Fruit fly (Drosophila melanogaster) whole organism, prepupa: ENCODE data around the gene CG32982.

Source experiments
- Blimp-1 ChIP-seq: fragments of 200-800 bp; sonication (Bioruptor generic); optimal IDR thresholded peaks from 3 replicates; lab custom pipeline; 2017; ENCODE audit warnings: missing biosample characterization, missing genetic modification characterization, mild to moderate bottlenecking, moderate library complexity, missing genetic modification reagents
- CG10631 ChIP-seq: fragments of 200-800 bp; sonication (Bioruptor generic); optimal IDR thresholded peaks from 2 replicates; lab custom pipeline; 2016; ENCODE audit warnings: missing biosample characterization, missing genetic modification characterization
- CG10669 ChIP-seq: fragments of 200-800 bp; sonication (Bioruptor generic); optimal IDR thresholded peaks from 3 replicates; lab custom pipeline; 2018; ENCODE audit warnings: missing biosample characterization, mild to moderate bottlenecking, missing genetic modification characterization, moderate library complexity
- CG11294 ChIP-seq: fragments of 200-800 bp; sonication (Bioruptor generic); IDR thresholded peaks from 2 replicates; pipeline ENCODE4 v1.3.6; 2022; ENCODE audit warnings: missing biosample characterization, missing genetic modification characterization
- CG11762 ChIP-seq: fragments of 200-800 bp; sonication (Bioruptor generic); optimal IDR thresholded peaks from 3 replicates; lab custom pipeline; 2016; ENCODE audit warnings: missing biosample characterization, missing genetic modification characterization; ENCODE audit not compliant: insufficient read depth
- CG11902 ChIP-seq: fragments of 200-800 bp; sonication (Bioruptor generic); optimal IDR thresholded peaks from 3 replicates; lab custom pipeline; 2016; ENCODE audit warnings: missing biosample characterization, missing genetic modification characterization
- CG1621 ChIP-seq: fragments of 200-800 bp; sonication (Bioruptor generic); optimal IDR thresholded peaks from 3 replicates; lab custom pipeline; 2018; ENCODE audit warnings: missing biosample characterization, mild to moderate bottlenecking, missing genetic modification characterization
- CG3032 ChIP-seq: fragments of 200-800 bp; optimal IDR thresholded peaks from 2 replicates; lab custom pipeline; 2019; ENCODE audit warnings: missing biosample characterization, mild to moderate bottlenecking, missing genetic modification characterization, moderate library complexity
- CG34406 ChIP-seq: fragments of 200-800 bp; sonication (Bioruptor generic); optimal IDR thresholded peaks from 3 replicates; lab custom pipeline; 2016; ENCODE audit warnings: missing biosample characterization, missing genetic modification characterization
- CG3919 ChIP-seq: fragments of 200-800 bp; sonication (Bioruptor generic); optimal IDR thresholded peaks from 3 replicates; lab custom pipeline; 2016; ENCODE audit warnings: missing biosample characterization, missing genetic modification characterization
- CG4318 ChIP-seq: fragments of 200-800 bp; sonication (Bioruptor generic); optimal IDR thresholded peaks from 3 replicates; lab custom pipeline; 2017; ENCODE audit warnings: missing biosample characterization, mild to moderate bottlenecking, missing genetic modification characterization
- CG6163 ChIP-seq: fragments of 200-800 bp; sonication (Bioruptor generic); IDR thresholded peaks from 3 replicates; pipeline ENCODE4 v1.3.6; 2022; ENCODE audit warnings: missing biosample characterization, missing genetic modification characterization
- CG6276 ChIP-seq: fragments of 200-800 bp; sonication (Bioruptor generic); optimal IDR thresholded peaks from 2 replicates; lab custom pipeline; 2017; ENCODE audit warnings: missing biosample characterization, mild to moderate bottlenecking, missing genetic modification characterization
- CG6792 ChIP-seq: fragments of 200-800 bp; sonication (Bioruptor generic); optimal IDR thresholded peaks from 3 replicates; lab custom pipeline; 2016; ENCODE audit warnings: missing biosample characterization, missing genetic modification characterization
- CG6808 ChIP-seq: fragments of 200-800 bp; sonication (Bioruptor generic); optimal IDR thresholded peaks from 3 replicates; lab custom pipeline; 2017; ENCODE audit warnings: missing biosample characterization, missing genetic modification characterization, mild to moderate bottlenecking, moderate library complexity, missing genetic modification reagents
- CG6854 ChIP-seq: fragments of 200-800 bp; sonication (Bioruptor generic); optimal IDR thresholded peaks from 2 replicates; lab custom pipeline; 2017; ENCODE audit warnings: missing biosample characterization, mild to moderate bottlenecking, missing genetic modification characterization
- CG8119 ChIP-seq: fragments of 200-800 bp; sonication (Bioruptor generic); IDR thresholded peaks from 3 replicates; pipeline ENCODE4 v1.3.6; 2022; ENCODE audit warnings: missing biosample characterization, missing genetic modification characterization
- CG8632 ChIP-seq: fragments of 200-800 bp; sonication (Bioruptor generic); optimal IDR thresholded peaks from 3 replicates; lab custom pipeline; 2016; ENCODE audit warnings: missing biosample characterization, missing genetic modification characterization
- CG9139 ChIP-seq: fragments of 200-800 bp; sonication (Bioruptor generic); optimal IDR thresholded peaks from 3 replicates; lab custom pipeline; 2017; ENCODE audit warnings: missing biosample characterization, mild to moderate bottlenecking, missing genetic modification characterization
- Eip75B ChIP-seq: fragments of 200-800 bp; sonication (Bioruptor generic); optimal IDR thresholded peaks from 3 replicates; lab custom pipeline; 2016; ENCODE audit warnings: missing biosample characterization, missing genetic modification characterization
- Eip78C ChIP-seq: fragments of 200-800 bp; sonication (Bioruptor generic); peaks from one replicate; lab custom pipeline; 2016; ENCODE audit warnings: missing biosample characterization, missing genetic modification characterization
- Eip93F ChIP-seq: fragments of 200-800 bp; sonication (Bioruptor generic); optimal IDR thresholded peaks from 2 replicates; lab custom pipeline; 2016; ENCODE audit warnings: missing biosample characterization, mild to moderate bottlenecking, missing genetic modification characterization
- Ets21C ChIP-seq: fragments of 200-800 bp; sonication (Bioruptor generic); optimal IDR thresholded peaks from 3 replicates; lab custom pipeline; 2016; ENCODE audit warnings: missing biosample characterization, missing genetic modification characterization
- Ets96B ChIP-seq: fragments of 200-800 bp; optimal IDR thresholded peaks from 2 replicates; lab custom pipeline; 2019; ENCODE audit warnings: missing biosample characterization, mild to moderate bottlenecking, missing genetic modification characterization, moderate library complexity
- Gug ChIP-seq: fragments of 200-800 bp; sonication (Bioruptor generic); IDR thresholded peaks from 2 replicates; pipeline ENCODE4 v1.3.6; 2022; ENCODE audit warnings: missing biosample characterization, missing genetic modification characterization
- Hr38 ChIP-seq: sonication (Bioruptor generic); optimal IDR thresholded peaks from 2 replicates; lab custom pipeline; 2016; ENCODE audit warnings: missing biosample characterization, missing genetic modification characterization
- Hr4 ChIP-seq: fragments of 200-800 bp; sonication (Bioruptor generic); optimal IDR thresholded peaks from 3 replicates; lab custom pipeline; 2016; ENCODE audit warnings: missing biosample characterization, missing genetic modification characterization
- Lpt ChIP-seq: fragments of 200-800 bp; sonication (Bioruptor generic); optimal IDR thresholded peaks from 3 replicates; lab custom pipeline; 2016; ENCODE audit warnings: missing biosample characterization, missing genetic modification characterization
- Met ChIP-seq: fragments of 200-800 bp; sonication (Bioruptor generic); optimal IDR thresholded peaks from 3 replicates; lab custom pipeline; 2016; ENCODE audit warnings: missing biosample characterization, missing genetic modification characterization
- OdsH ChIP-seq: fragments of 200-800 bp; sonication (Bioruptor generic); optimal IDR thresholded peaks from 3 replicates; lab custom pipeline; 2016; ENCODE audit warnings: missing biosample characterization, missing genetic modification characterization
- Smox ChIP-seq: fragments of 200-800 bp; sonication (Bioruptor generic); optimal IDR thresholded peaks from 3 replicates; lab custom pipeline; 2016; ENCODE audit warnings: missing biosample characterization, missing genetic modification characterization
- Sox102F ChIP-seq: fragments of 200-800 bp; sonication (Bioruptor generic); optimal IDR thresholded peaks from 2 replicates; lab custom pipeline; 2016; ENCODE audit warnings: missing biosample characterization, mild to moderate bottlenecking, missing genetic modification characterization
- Sox15 ChIP-seq: fragments of 200-800 bp; sonication (Bioruptor generic); optimal IDR thresholded peaks from 3 replicates; lab custom pipeline; 2016; ENCODE audit warnings: missing biosample characterization, missing genetic modification characterization
- achi ChIP-seq: fragments of 200-800 bp; sonication (Bioruptor generic); optimal IDR thresholded peaks from 3 replicates; lab custom pipeline; 2016; ENCODE audit warnings: missing biosample characterization, missing genetic modification characterization
- acj6 ChIP-seq: fragments of 200-800 bp; sonication (Bioruptor generic); optimal IDR thresholded peaks from 3 replicates; lab custom pipeline; 2016; ENCODE audit warnings: missing biosample characterization, missing genetic modification characterization
- dsx ChIP-seq: fragments of 200-800 bp; optimal IDR thresholded peaks from 3 replicates; lab custom pipeline; 2019; ENCODE audit warnings: missing biosample characterization, mild to moderate bottlenecking, missing genetic modification characterization, moderate library complexity; ENCODE audit not compliant: poor library complexity, severe bottlenecking
- eg ChIP-seq: fragments of 200-800 bp; sonication (Bioruptor generic); IDR thresholded peaks from 3 replicates; pipeline ENCODE4 v1.3.6; 2022; ENCODE audit warnings: missing biosample characterization, missing genetic modification characterization
- fd85E ChIP-seq: fragments of 200-800 bp; sonication (Bioruptor generic); optimal IDR thresholded peaks from 3 replicates; lab custom pipeline; 2016; ENCODE audit warnings: missing biosample characterization, missing genetic modification characterization
- fkh ChIP-seq: fragments of 200-800 bp; sonication (Bioruptor generic); optimal IDR thresholded peaks from 3 replicates; lab custom pipeline; 2017; ENCODE audit warnings: missing biosample characterization, mild to moderate bottlenecking, missing genetic modification characterization, moderate library complexity
- net ChIP-seq: fragments of 200-800 bp; sonication (Bioruptor generic); optimal IDR thresholded peaks from 3 replicates; lab custom pipeline; 2016; ENCODE audit warnings: missing biosample characterization, missing genetic modification characterization
- pdm3 ChIP-seq: fragments of 200-800 bp; sonication (Bioruptor generic); optimal IDR thresholded peaks from 3 replicates; lab custom pipeline; 2016; ENCODE audit warnings: missing biosample characterization, missing genetic modification characterization
- salr ChIP-seq, 2 experiments: fragments of 200-800 bp; sonication (Bioruptor generic); optimal IDR thresholded peaks; 3 replicates each; lab custom pipeline; 2016 to 2018; ENCODE audit warnings: missing biosample characterization in 2 of 2, missing genetic modification characterization in 2 of 2, mild to moderate bottlenecking in 1 of 2
- spab ChIP-seq: fragments of 200-800 bp; sonication (Bioruptor generic); optimal IDR thresholded peaks from 2 replicates; lab custom pipeline; 2017; ENCODE audit warnings: missing biosample characterization, mild to moderate bottlenecking, missing genetic modification characterization, missing genetic modification reagents
- ss ChIP-seq, 2 experiments: fragments of 200-800 bp; sonication (Bioruptor generic); optimal IDR thresholded peaks; 2 replicates in 1 of 2; 3 replicates in 1 of 2; lab custom pipeline; 2017 to 2018; ENCODE audit warnings: mild to moderate bottlenecking in 2 of 2, missing biosample characterization in 2 of 2, missing genetic modification characterization in 2 of 2, moderate library complexity in 1 of 2
- svp ChIP-seq: fragments of 200-800 bp; sonication (Bioruptor generic); peaks from one replicate; lab custom pipeline; 2016; ENCODE audit warnings: missing biosample characterization, missing genetic modification characterization
- topi ChIP-seq: fragments of 200-800 bp; sonication (Bioruptor generic); optimal IDR thresholded peaks from 3 replicates; lab custom pipeline; 2016; ENCODE audit warnings: missing biosample characterization, missing genetic modification characterization
- vri ChIP-seq: fragments of 200-800 bp; sonication (Bioruptor generic); optimal IDR thresholded peaks from 3 replicates; lab custom pipeline; 2016; ENCODE audit warnings: missing biosample characterization, mild to moderate bottlenecking, missing genetic modification characterization

Gene CG32982

dm6 chr2L:9173857-9174593, 48.5 kb downstream of the CG32982 start:
- TF ChIP-seq eg (GFP tag; lab: Robert Waterston, UW), result peak; percentile 46; the same call in 1 of the 3 replicates
- 0 out of 3 replicates have a peak, but pooled peaks have one; percentile 24 for TF ChIP-seq CG8119 (GFP tag; lab: Robert Waterston, UW)
- no peak for TF ChIP-seq CG6792 (GFP tag; lab: Kevin White, UChicago)
- TF ChIP-seq CG9139, result no peak
- no peak for TF ChIP-seq OdsH (GFP tag; lab: Kevin White, UChicago)
- no peak for TF ChIP-seq Gug (GFP tag; lab: Robert Waterston, UW)
- no peak for TF ChIP-seq CG6163 (GFP tag; lab: Robert Waterston, UW)
- TF ChIP-seq CG34406 (GFP tag; lab: Kevin White, UChicago), result no peak
- no peak for TF ChIP-seq Ets96B (tag; lab: Kevin White, UChicago)
- TF ChIP-seq CG10669, result no peak
- TF ChIP-seq CG10631 (GFP tag; lab: Kevin White, UChicago), result no peak
- peak; percentile 32 for TF ChIP-seq CG6276 (GFP tag; lab: Kevin White, UChicago)

dm6 chr2L:9175172-9175571, 49.6 kb downstream of the CG32982 start:
- peak; percentile 94 for TF ChIP-seq CG6276 (GFP tag; lab: Kevin White, UChicago)
- peak; percentile 61 for TF ChIP-seq Ets96B (tag; lab: Kevin White, UChicago)
- no peak for TF ChIP-seq Blimp-1
- peak; percentile 49 for TF ChIP-seq fkh
- no peak for TF ChIP-seq CG4318 (GFP tag; lab: Kevin White, UChicago)
- peak; percentile 4 for TF ChIP-seq CG3919 (GFP tag; lab: Kevin White, UChicago)
- no peak for TF ChIP-seq Sox15 (GFP tag; lab: Kevin White, UChicago)
- TF ChIP-seq acj6 (GFP tag; lab: Kevin White, UChicago), result no peak
- TF ChIP-seq salr (GFP tag; optimal IDR thresholded peaks at IDR 0.05; lab: Kevin White, UChicago), result peak in 1 of 2 experiments; percentile 31
- TF ChIP-seq CG11762 (GFP tag; lab: Kevin White, UChicago), result no peak
- TF ChIP-seq svp (GFP tag; lab: Kevin White, UChicago), result no peak
- TF ChIP-seq Sox102F (GFP tag; lab: Kevin White, UChicago), result peak; percentile 70
- TF ChIP-seq dsx (GFP tag; lab: Kevin White, UChicago), result peak; percentile 52
- peak; percentile 95 for TF ChIP-seq Eip93F
- TF ChIP-seq Hr4 (GFP tag; lab: Kevin White, UChicago), result peak; percentile 24
- TF ChIP-seq Smox (GFP tag; lab: Kevin White, UChicago), result no peak
- peak; percentile 59 for TF ChIP-seq Lpt (GFP tag; lab: Kevin White, UChicago)
- peak; percentile 73 for TF ChIP-seq net (GFP tag; lab: Kevin White, UChicago)
- peak; percentile 70 to 76 for TF ChIP-seq ss (GFP tag; optimal IDR thresholded peaks at IDR 0.05; lab: Kevin White, UChicago)
- TF ChIP-seq CG10669, result peak; percentile 28
- TF ChIP-seq spab (GFP tag; lab: Kevin White, UChicago), result peak; percentile 13
- no peak for TF ChIP-seq Eip75B
- peak; percentile 74 for TF ChIP-seq fd85E
- no peak for TF ChIP-seq Hr38 (GFP tag; lab: Kevin White, UChicago)
- peak; percentile 67 for TF ChIP-seq CG6808 (GFP tag; lab: Kevin White, UChicago)
- peak; percentile 28 for TF ChIP-seq achi (GFP tag; lab: Kevin White, UChicago)
- TF ChIP-seq Gug (GFP tag; lab: Robert Waterston, UW), result peak; percentile 53
- peak; percentile 5 for TF ChIP-seq Met
- peak; percentile 80 for TF ChIP-seq Eip78C (GFP tag; lab: Kevin White, UChicago)
- peak; percentile 23 for TF ChIP-seq CG34406 (GFP tag; lab: Kevin White, UChicago)
- TF ChIP-seq CG8632 (GFP tag; lab: Kevin White, UChicago), result peak; percentile 1
- no peak for TF ChIP-seq CG11902 (GFP tag; lab: Kevin White, UChicago)
- peak; percentile 24 for TF ChIP-seq topi (GFP tag; lab: Kevin White, UChicago)
- no peak for TF ChIP-seq CG6792 (GFP tag; lab: Kevin White, UChicago)
- peak; percentile 40 for TF ChIP-seq CG1621 (tag; lab: Kevin White, UChicago)
- TF ChIP-seq CG11294 (GFP tag; lab: Robert Waterston, UW), result peak; percentile 80; the same call in 1 of the 2 replicates
- no peak for TF ChIP-seq pdm3 (GFP tag; lab: Kevin White, UChicago)
- TF ChIP-seq CG6854 (GFP tag; lab: Kevin White, UChicago), result peak; percentile 84
- TF ChIP-seq OdsH (GFP tag; lab: Kevin White, UChicago), result no peak
- TF ChIP-seq vri (GFP tag; lab: Kevin White, UChicago), result peak; percentile 75
- no peak for TF ChIP-seq Ets21C (GFP tag; lab: Kevin White, UChicago)
- peak; percentile 35 for TF ChIP-seq CG3032
